Worm (Caenorhabditis elegans) whole organism, L4 larva: ENCODE data around the gene grl-22.

Experiments used
- F37D6.2 ChIP-seq: sonication (generic microtip); optimal IDR thresholded peaks from 2 replicates; lab custom pipeline; 2016; ENCODE audit warnings: mild to moderate bottlenecking, missing genetic modification characterization, missing compliant biosample characterization
- F44E2.7 ChIP-seq: fragments of 200-800 bp; sonication (Bioruptor generic); IDR thresholded peaks from 2 replicates; pipeline ENCODE4 v2.1.2; 2022; ENCODE audit warnings: missing genetic modification characterization, missing compliant biosample characterization
- R02D3.7 ChIP-seq: fragments of 150-350 bp; sonication (generic microtip); optimal IDR thresholded peaks from 3 replicates; lab custom pipeline; 2014; ENCODE audit warnings: missing biosample characterization, missing genetic modification characterization
- aly-2 ChIP-seq: sonication (generic microtip); optimal IDR thresholded peaks from 2 replicates; lab custom pipeline; 2018; ENCODE audit warnings: missing biosample characterization, missing genetic modification characterization
- ceh-82 ChIP-seq: sonication (generic microtip); optimal IDR thresholded peaks from 2 replicates; lab custom pipeline; 2017; ENCODE audit warnings: missing biosample characterization, missing genetic modification characterization
- ces-1 ChIP-seq: fragments of 150-350 bp; sonication (generic microtip); optimal IDR thresholded peaks from 4 replicates; lab custom pipeline; 2014; ENCODE audit warnings: missing biosample characterization, missing genetic modification reagents, missing genetic modification characterization
- dmd-8 ChIP-seq: fragments of 200-800 bp; sonication (Bioruptor generic); IDR thresholded peaks from 2 replicates; pipeline ENCODE4 v1.3.6; 2022; ENCODE audit warnings: missing genetic modification characterization, missing compliant biosample characterization
- mdl-1 ChIP-seq, 2 experiments: fragments of 150-350 bp in 1 of 2; sonication (generic microtip) in 1 of 2; optimal IDR thresholded peaks; 2 replicates each; lab custom pipeline; 2014 to 2017; ENCODE audit warnings: missing biosample characterization in 2 of 2, missing genetic modification characterization in 2 of 2
- mes-2 ChIP-seq: sonication (generic microtip); optimal IDR thresholded peaks from 2 replicates; lab custom pipeline; 2016; ENCODE audit warnings: missing genotype, mild to moderate bottlenecking, missing genetic modification characterization, missing compliant biosample characterization; ENCODE audit not compliant: poor library complexity, severe bottlenecking
- mxl-2 ChIP-seq: fragments of 200-800 bp; sonication (Bioruptor generic); conservative IDR thresholded peaks from 2 replicates; pipeline ENCODE4 v1.3.6; 2022; ENCODE audit warnings: missing genetic modification reagents, missing genetic modification characterization, missing compliant biosample characterization
- nhr-11 ChIP-seq: fragments of 150-350 bp; optimal IDR thresholded peaks from 2 replicates; lab custom pipeline; 2014; ENCODE audit warnings: missing biosample characterization, missing genetic modification characterization
- nhr-237 ChIP-seq: sonication (generic microtip); optimal IDR thresholded peaks from 2 replicates; lab custom pipeline; 2017; ENCODE audit warnings: missing biosample characterization, missing genetic modification characterization
- nhr-28 ChIP-seq: fragments of 150-350 bp; optimal IDR thresholded peaks from 2 replicates; lab custom pipeline; 2014; ENCODE audit warnings: missing biosample characterization, missing genetic modification characterization
- tag-97 ChIP-seq: fragments of 200-800 bp; sonication (Bioruptor generic); IDR thresholded peaks from 2 replicates; pipeline ENCODE4 v1.3.6; 2022; ENCODE audit warnings: missing genetic modification characterization, missing compliant biosample characterization

DNA sequence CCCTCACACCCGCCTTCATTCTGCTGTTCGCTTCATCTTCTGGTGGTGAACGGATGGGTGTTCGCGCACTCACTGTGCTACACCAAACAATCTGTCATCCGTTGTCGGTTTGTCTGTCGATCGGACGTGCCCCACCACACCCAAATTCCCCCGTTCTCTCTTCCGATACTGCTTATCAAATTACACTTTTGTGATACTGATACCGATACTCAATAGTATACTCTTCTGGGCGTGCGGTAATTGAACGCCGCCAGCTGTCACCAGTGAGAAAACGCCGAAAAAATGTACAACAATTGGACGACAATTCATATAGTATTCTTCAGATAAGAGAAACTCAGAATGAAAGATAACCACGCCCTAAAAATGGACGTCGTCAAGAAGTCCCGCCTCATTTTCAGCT is 24.3 kb upstream of the grl-22 start:
- TF ChIP-seq F44E2.7 = no peak
- TF ChIP-seq ceh-82 (tag; lab: Kevin White, UChicago) = no peak
- TF ChIP-seq nhr-28 = peak; percentile 19
- TF ChIP-seq ces-1 (GFP tag; lab: Kevin White, UChicago) = no peak
- no peak for TF ChIP-seq mdl-1 (tag; optimal IDR thresholded peaks at IDR 0.05; lab: Kevin White, UChicago)
- TF ChIP-seq aly-2 = no peak
- TF ChIP-seq nhr-11 (tag; lab: Kevin White, UChicago) = no peak
- TF ChIP-seq F37D6.2 (tag; lab: Kevin White, UChicago) = no peak
- no peak for TF ChIP-seq mxl-2 (GFP tag; lab: Robert Waterston, UW)
- no peak for TF ChIP-seq mes-2 (tag; lab: Kevin White, UChicago)
- no peak for TF ChIP-seq nhr-237 (tag; lab: Kevin White, UChicago)
- TF ChIP-seq dmd-8 = no peak
- TF ChIP-seq tag-97 (GFP tag; lab: Robert Waterston, UW) = no peak
- no peak for TF ChIP-seq R02D3.7 (tag; lab: Kevin White, UChicago)
